Fruit fly (Drosophila melanogaster) whole organism, embryonic: ENCODE results near the gene Pfas.

ENCODE experiments used
- Atf-2 ChIP-seq: fragments of 200-800 bp; sonication (Bioruptor generic); optimal IDR thresholded peaks from 2 replicates; lab custom pipeline; 2016; ENCODE audit warnings: missing biosample characterization, missing genetic modification characterization
- Awh ChIP-seq: fragments of 200-800 bp; sonication (Bioruptor generic); IDR thresholded peaks from 2 replicates; pipeline ENCODE4, ENCODE4 v1.3.6; 2022; ENCODE audit warnings: missing biosample characterization, missing genetic modification characterization
- C15 ChIP-seq: fragments of 200-800 bp; sonication (Bioruptor generic); IDR thresholded peaks from 3 replicates; pipeline ENCODE4 v1.3.6; 2022; ENCODE audit warnings: missing biosample characterization, missing genetic modification characterization
- CG11456 ChIP-seq: fragments of 200-800 bp; sonication (Bioruptor generic); IDR thresholded peaks from 3 replicates; pipeline ENCODE4 v1.3.6; 2022; ENCODE audit warnings: missing biosample characterization, missing genetic modification characterization
- CG11723 ChIP-seq: fragments of 200-800 bp; sonication (Bioruptor generic); optimal IDR thresholded peaks from 2 replicates; lab custom pipeline; 2017; ENCODE audit warnings: missing biosample characterization, mild to moderate bottlenecking, missing genetic modification characterization
- CG12071 ChIP-seq: fragments of 200-800 bp; sonication (Bioruptor generic); optimal IDR thresholded peaks from 3 replicates; lab custom pipeline; 2018; ENCODE audit warnings: missing biosample characterization, mild to moderate bottlenecking, missing genetic modification characterization
- CG13287 ChIP-seq: fragments of 200-800 bp; sonication (Bioruptor generic); IDR thresholded peaks from 2 replicates; pipeline ENCODE4 v1.3.6; 2022; ENCODE audit warnings: missing biosample characterization, missing genetic modification characterization; ENCODE audit not compliant: partially characterized antibody
- CG13424 ChIP-seq: fragments of 200-800 bp; sonication (Bioruptor generic); optimal IDR thresholded peaks from 2 replicates; lab custom pipeline; 2019; ENCODE audit warnings: missing biosample characterization, mild to moderate bottlenecking, missing genetic modification characterization, moderate library complexity
- CG15073 ChIP-seq: fragments of 200-800 bp; sonication (Bioruptor generic); optimal IDR thresholded peaks from 2 replicates; lab custom pipeline; 2016; ENCODE audit warnings: missing biosample characterization, missing genetic modification characterization
- CG17568 ChIP-seq: fragments of 200-800 bp; sonication (Bioruptor generic); optimal IDR thresholded peaks from 2 replicates; lab custom pipeline; 2018; ENCODE audit warnings: missing biosample characterization, mild to moderate bottlenecking, missing genetic modification characterization, moderate library complexity
- CG18619 ChIP-seq: fragments of 200-800 bp; sonication (Bioruptor generic); optimal IDR thresholded peaks from 3 replicates; lab custom pipeline; 2017; ENCODE audit warnings: missing biosample characterization, mild to moderate bottlenecking, missing genetic modification characterization
- CG2678 ChIP-seq: fragments of 200-800 bp; sonication (Bioruptor generic); optimal IDR thresholded peaks from 3 replicates; lab custom pipeline; 2019; ENCODE audit warnings: missing biosample characterization, mild to moderate bottlenecking, missing genetic modification characterization, moderate library complexity
- CG2889 ChIP-seq: fragments of 200-800 bp; sonication (Bioruptor generic); IDR thresholded peaks from 3 replicates; pipeline ENCODE4 v1.3.6; 2022; ENCODE audit warnings: missing biosample characterization, missing genetic modification characterization
- CG31224 ChIP-seq: fragments of 200-800 bp; sonication (Bioruptor generic); IDR thresholded peaks from 2 replicates; pipeline ENCODE4 v1.3.6; 2022; ENCODE audit warnings: missing biosample characterization, missing genetic modification characterization
- CG3407 ChIP-seq: fragments of 200-800 bp; sonication (Bioruptor generic); optimal IDR thresholded peaks from 2 replicates; lab custom pipeline; 2018; ENCODE audit warnings: missing biosample characterization, mild to moderate bottlenecking, missing genetic modification characterization
- CG3995 ChIP-seq: fragments of 200-800 bp; sonication (Bioruptor generic); optimal IDR thresholded peaks from 3 replicates; lab custom pipeline; 2016; ENCODE audit warnings: missing biosample characterization, missing genetic modification characterization
- CG6854 ChIP-seq: fragments of 200-800 bp; sonication (Bioruptor generic); optimal IDR thresholded peaks from 3 replicates; lab custom pipeline; 2017; ENCODE audit warnings: missing biosample characterization, mild to moderate bottlenecking, missing genetic modification characterization
- CG7357 ChIP-seq: fragments of 200-800 bp; sonication (Bioruptor generic); IDR thresholded peaks from 3 replicates; pipeline ENCODE4 v1.3.6; 2022; ENCODE audit warnings: missing biosample characterization, missing genetic modification characterization
- CG8478 ChIP-seq: fragments of >200 bp; optimal IDR thresholded peaks from 2 replicates; lab custom pipeline; 2018
- CG9932 ChIP-seq: fragments of 200-800 bp; sonication (Bioruptor generic); IDR thresholded peaks from 2 replicates; pipeline ENCODE4 v1.3.6; 2022; ENCODE audit warnings: missing biosample characterization, missing genetic modification characterization
- Dip2 ChIP-seq: fragments of 200-800 bp; sonication (Bioruptor generic); IDR thresholded peaks from 2 replicates; pipeline ENCODE4 v1.3.6; 2022; ENCODE audit warnings: missing biosample characterization, missing genetic modification characterization
- H2.0 ChIP-seq: fragments of 200-800 bp; sonication (Bioruptor generic); IDR thresholded peaks from 2 replicates; pipeline ENCODE4 v1.3.6; 2022; ENCODE audit warnings: missing biosample characterization, missing genetic modification characterization
- HmgD ChIP-seq: fragments of 200-800 bp; sonication (Bioruptor generic); optimal IDR thresholded peaks from 3 replicates; lab custom pipeline; 2016; ENCODE audit warnings: missing biosample characterization, missing genetic modification characterization
- Hmr ChIP-seq: fragments of 200-800 bp; sonication (Bioruptor generic); optimal IDR thresholded peaks from 3 replicates; lab custom pipeline; 2017; ENCODE audit warnings: mild to moderate bottlenecking, missing biosample characterization, missing genetic modification reagents, missing genetic modification characterization
- Side ChIP-seq: fragments of 200-800 bp; sonication (Bioruptor generic); optimal IDR thresholded peaks from 2 replicates; lab custom pipeline; 2016; ENCODE audit warnings: missing biosample characterization, missing genetic modification characterization
- Sox102F ChIP-seq: fragments of 200-800 bp; sonication (Bioruptor generic); optimal IDR thresholded peaks from 2 replicates; lab custom pipeline; 2018; ENCODE audit warnings: missing biosample characterization, mild to moderate bottlenecking, missing genetic modification characterization, moderate library complexity
- YL-1 ChIP-seq: fragments of 200-800 bp; sonication (Bioruptor generic); optimal IDR thresholded peaks from 3 replicates; lab custom pipeline; 2017; ENCODE audit warnings: missing biosample characterization, mild to moderate bottlenecking, missing genetic modification characterization
- aop ChIP-seq: fragments of 200-800 bp; sonication (Bioruptor generic); IDR thresholded peaks from 2 replicates; pipeline ENCODE4 v1.3.6; 2022; ENCODE audit warnings: missing biosample characterization, missing genetic modification characterization
- dmrt99B ChIP-seq: fragments of 200-800 bp; sonication (Bioruptor generic); optimal IDR thresholded peaks from 2 replicates; lab custom pipeline; 2018; ENCODE audit warnings: missing biosample characterization, mild to moderate bottlenecking, missing genetic modification characterization, moderate library complexity
- ems ChIP-seq: fragments of 200-800 bp; sonication (Bioruptor generic); optimal IDR thresholded peaks from 3 replicates; lab custom pipeline; 2016; ENCODE audit warnings: missing biosample characterization, missing genetic modification characterization
- ftz-f1 ChIP-seq: fragments of 200-800 bp; sonication (Bioruptor generic); optimal IDR thresholded peaks from 2 replicates; lab custom pipeline; 2016; ENCODE audit warnings: missing biosample characterization, missing genetic modification characterization
- fu2 ChIP-seq: fragments of 200-800 bp; sonication (Bioruptor generic); optimal IDR thresholded peaks from 2 replicates; lab custom pipeline; 2016; ENCODE audit warnings: missing biosample characterization, missing genetic modification characterization
- grau ChIP-seq: fragments of 200-800 bp; optimal IDR thresholded peaks from 3 replicates; lab custom pipeline; 2019; ENCODE audit warnings: missing biosample characterization, mild to moderate bottlenecking, missing genetic modification characterization, moderate library complexity
- her ChIP-seq: fragments of 200-800 bp; sonication (Bioruptor generic); optimal IDR thresholded peaks from 2 replicates; lab custom pipeline; 2016; ENCODE audit warnings: missing biosample characterization, missing genetic modification characterization
- ind ChIP-seq: fragments of 200-800 bp; sonication (Bioruptor generic); optimal IDR thresholded peaks from 3 replicates; lab custom pipeline; 2016; ENCODE audit warnings: missing biosample characterization, missing genetic modification characterization
- kay ChIP-seq: fragments of 200-800 bp; sonication (Bioruptor generic); optimal IDR thresholded peaks from 2 replicates; lab custom pipeline; 2016; ENCODE audit warnings: missing biosample characterization, missing genetic modification characterization
- kni ChIP-seq: fragments of 200-800 bp; sonication (Bioruptor generic); optimal IDR thresholded peaks from 3 replicates; lab custom pipeline; 2017; ENCODE audit warnings: mild to moderate bottlenecking, missing biosample characterization, missing genetic modification reagents, missing genetic modification characterization
- lab ChIP-seq: fragments of 200-800 bp; sonication (Bioruptor generic); optimal IDR thresholded peaks from 3 replicates; lab custom pipeline; 2017; ENCODE audit warnings: missing biosample characterization, missing genetic modification characterization, mild to moderate bottlenecking, moderate library complexity, missing genetic modification reagents
- lola ChIP-seq, 3 experiments: fragments of >200 bp in 2 of 3; fragments of 200-800 bp in 1 of 3; sonication (Bioruptor generic) in 1 of 3; optimal IDR thresholded peaks; 2 replicates each; lab custom pipeline; 2017 to 2019; ENCODE audit warnings: missing biosample characterization in 3 of 3, missing genetic modification characterization in 3 of 3, mild to moderate bottlenecking in 1 of 3, moderate library complexity in 1 of 3
- org-1 ChIP-seq: fragments of 200-800 bp; sonication (Bioruptor generic); optimal IDR thresholded peaks from 2 replicates; lab custom pipeline; 2017; ENCODE audit warnings: missing biosample characterization, missing genetic modification characterization
- prd ChIP-seq, 3 experiments: fragments of >200 bp in 2 of 3; fragments of 200-800 bp in 1 of 3; sonication (Bioruptor generic) in 1 of 3; optimal IDR thresholded peaks in 2 of 3; IDR thresholded peaks in 1 of 3; 2 replicates in 2 of 3; 3 replicates in 1 of 3; pipeline versions ENCODE4 v1.3.6 to Lab custom; 2017 to 2022; ENCODE audit warnings: missing biosample characterization in 1 of 3, missing genetic modification characterization in 1 of 3
- psq ChIP-seq: fragments of 200-800 bp; sonication (Bioruptor generic); optimal IDR thresholded peaks from 2 replicates; lab custom pipeline; 2017; ENCODE audit warnings: missing biosample characterization, missing genetic modification characterization
- sd ChIP-seq: fragments of 200-800 bp; sonication (Bioruptor generic); optimal IDR thresholded peaks from 3 replicates; lab custom pipeline; 2018; ENCODE audit warnings: missing biosample characterization, mild to moderate bottlenecking, missing genetic modification characterization, moderate library complexity
- so ChIP-seq: fragments of 200-800 bp; sonication (Bioruptor generic); IDR thresholded peaks from 3 replicates; pipeline ENCODE4 v1.3.6; 2022; ENCODE audit warnings: missing biosample characterization, missing genetic modification characterization
- stwl ChIP-seq: fragments of 200-800 bp; sonication (Bioruptor generic); optimal IDR thresholded peaks from 3 replicates; lab custom pipeline; 2018; ENCODE audit warnings: missing biosample characterization, mild to moderate bottlenecking, missing genetic modification characterization, moderate library complexity
- tap ChIP-seq: fragments of 200-800 bp; optimal IDR thresholded peaks from 3 replicates; lab custom pipeline; 2019; ENCODE audit warnings: missing biosample characterization, mild to moderate bottlenecking, missing genetic modification characterization, moderate library complexity
- tgo ChIP-seq: fragments of 200-800 bp; sonication (Bioruptor generic); IDR thresholded peaks from 3 replicates; pipeline ENCODE4 v1.3.6; 2022; ENCODE audit warnings: missing biosample characterization, missing genetic modification characterization
- zen ChIP-seq: fragments of 200-800 bp; sonication (Bioruptor generic); optimal IDR thresholded peaks from 3 replicates; lab custom pipeline; 2018; ENCODE audit warnings: missing biosample characterization, mild to moderate bottlenecking, missing genetic modification characterization, moderate library complexity
- zf30C ChIP-seq: fragments of 200-800 bp; sonication (Bioruptor generic); optimal IDR thresholded peaks from 3 replicates; lab custom pipeline; 2018; ENCODE audit warnings: missing biosample characterization, mild to moderate bottlenecking, missing genetic modification characterization

Gene Pfas

DNA sequence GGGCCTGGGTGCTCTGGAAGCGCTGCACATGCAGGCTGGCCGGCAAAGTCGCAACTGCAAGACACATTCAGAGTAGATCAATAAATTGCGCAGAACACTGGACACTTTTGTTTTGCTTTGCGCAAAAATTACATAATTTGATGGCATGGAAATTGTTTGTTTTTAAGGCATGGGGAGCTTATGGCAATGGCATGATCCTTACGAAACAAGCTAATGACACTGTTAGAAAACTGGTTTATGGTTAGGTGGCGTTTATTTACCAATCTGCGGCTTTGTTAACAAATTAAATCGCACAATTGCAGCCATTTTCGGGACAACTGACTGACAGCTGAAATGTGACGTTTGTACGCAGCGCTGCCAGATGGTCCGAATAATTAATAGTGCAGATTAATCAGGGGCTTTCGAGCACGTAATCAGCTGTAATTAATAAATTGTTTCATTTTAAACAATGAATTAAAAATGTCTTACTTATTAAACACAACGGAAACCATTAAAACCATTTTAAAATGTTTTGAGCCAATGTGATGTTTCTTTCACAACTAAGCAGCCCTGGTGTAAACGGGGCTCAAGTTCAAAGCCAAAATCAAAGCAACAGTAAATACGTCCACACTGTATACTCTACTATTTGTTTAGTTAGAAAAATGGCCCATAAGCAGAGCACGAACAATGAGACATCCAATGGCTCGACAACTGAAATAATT, 16.7 kb upstream of the Pfas start, which contains the start of the genes ND-51 and CG13994 (continued):
- peak; percentile 69 for TF ChIP-seq Awh
- no peak for TF ChIP-seq prd (optimal IDR thresholded peaks at IDR 0.05; lab: Kevin White, UChicago)
- TF ChIP-seq prd (GFP tag; IDR thresholded peaks at IDR 0.05; lab: Robert Waterston, UW): peak; percentile 86
- no peak for TF ChIP-seq org-1
- TF ChIP-seq CG31224: peak; percentile 57
- peak; percentile 73 for TF ChIP-seq H2.0 (GFP tag; lab: Robert Waterston, UW)
- no peak for TF ChIP-seq dmrt99B (tag; lab: Kevin White, UChicago)
- peak; percentile 68; the same call in 1 of the 3 replicates for TF ChIP-seq C15
- peak; percentile 75 for TF ChIP-seq her (GFP tag; lab: Kevin White, UChicago)
- peak; percentile 89 for TF ChIP-seq CG9932
- TF ChIP-seq stwl: peak; percentile 94
- peak; percentile 73 for TF ChIP-seq CG7357
- peak; percentile 82 for TF ChIP-seq CG13424 (tag; lab: Kevin White, UChicago)
- peak; percentile 31 for TF ChIP-seq kay (GFP tag; lab: Kevin White, UChicago)
- TF ChIP-seq HmgD (GFP tag; lab: Kevin White, UChicago): peak; percentile 52
- peak; percentile 46 for TF ChIP-seq CG12071 (GFP tag; lab: Kevin White, UChicago)
- TF ChIP-seq lab (GFP tag; lab: Kevin White, UChicago): peak; percentile 87
- peak; percentile 83 for TF ChIP-seq fu2 (GFP tag; lab: Kevin White, UChicago)
- peak; percentile 82 for TF ChIP-seq Hmr (GFP tag; lab: Kevin White, UChicago)
- TF ChIP-seq sd (tag; lab: Kevin White, UChicago): no peak
- no peak for TF ChIP-seq CG17568
- TF ChIP-seq CG3995 (GFP tag; lab: Kevin White, UChicago): peak; percentile 46
- TF ChIP-seq CG8478 (lab: Kevin White, UChicago): no peak
- TF ChIP-seq Side (GFP tag; lab: Kevin White, UChicago): peak; percentile 82
- TF ChIP-seq lola (GFP tag; optimal IDR thresholded peaks at IDR 0.05; lab: Kevin White, UChicago): peak in 1 of 3 experiments; percentile 79
- peak; percentile 86 for TF ChIP-seq ems
- no peak for TF ChIP-seq Dip2
- TF ChIP-seq CG11456 (GFP tag; lab: Robert Waterston, UW): peak; percentile 86
- peak; percentile 85 for TF ChIP-seq Atf-2 (GFP tag; lab: Kevin White, UChicago)
- TF ChIP-seq CG18619 (GFP tag; lab: Kevin White, UChicago): peak; percentile 61
- peak; percentile 85 for TF ChIP-seq tgo
- peak; percentile 52; the same call in 1 of the 2 replicates for TF ChIP-seq CG13287 (GFP tag; lab: Robert Waterston, UW)
- peak; percentile 84 for TF ChIP-seq grau (tag; lab: Kevin White, UChicago)
- TF ChIP-seq CG2889 (GFP tag; lab: Robert Waterston, UW): peak; percentile 83
- no peak for TF ChIP-seq zf30C
- peak; percentile 83 for TF ChIP-seq CG2678 (tag; lab: Kevin White, UChicago)
- peak; percentile 75; the same call in 1 of the 3 replicates for TF ChIP-seq so
- TF ChIP-seq CG11723 (GFP tag; lab: Kevin White, UChicago): peak; percentile 75
- peak; percentile 35 for TF ChIP-seq ftz-f1 (GFP tag; lab: Kevin White, UChicago)
- TF ChIP-seq zen (tag; lab: Kevin White, UChicago): peak; percentile 88
- TF ChIP-seq ind (GFP tag; lab: Kevin White, UChicago): peak; percentile 84
- TF ChIP-seq kni (GFP tag; lab: Kevin White, UChicago): peak; percentile 75
- TF ChIP-seq YL-1: peak; percentile 91
- peak; percentile 83 for TF ChIP-seq Sox102F (GFP tag; lab: Kevin White, UChicago)
- TF ChIP-seq CG3407 (GFP tag; lab: Kevin White, UChicago): peak; percentile 39
- 0 out of 2 replicates have a peak, but pooled peaks have one; percentile 25 for TF ChIP-seq aop (GFP tag; lab: Robert Waterston, UW)
- no peak for TF ChIP-seq CG6854 (GFP tag; lab: Kevin White, UChicago)
- no peak for TF ChIP-seq tap
- peak; percentile 17 for TF ChIP-seq psq (GFP tag; lab: Kevin White, UChicago)
- no peak for TF ChIP-seq CG15073 (GFP tag; lab: Kevin White, UChicago)
